Fruit fly (Drosophila melanogaster): ENCODE measurements around the gene Sfp24F.

Sfp24F gene

dm6 chr2L:4440881-4441737, 751 bp downstream of the Sfp24F start, which contains the start of gene CG15431 (continued):
- TF ChIP-seq zf30C (GFP tag; optimal IDR thresholded peaks at IDR 0.05) (peak; percentile 67), gsb (GFP tag; IDR thresholded peaks at IDR 0.05) (peak; percentile 29; the same call in 1 of the 2 replicates), ap (GFP tag; IDR thresholded peaks at IDR 0.05) (no peak), CG9876 (GFP tag; optimal IDR thresholded peaks at IDR 0.05) (no peak), bab2 (GFP tag; optimal IDR thresholded peaks at IDR 0.05) (peak; percentile 33), CG7839 (tag; optimal IDR thresholded peaks at IDR 0.05) (peak; percentile 61), CG14441 (GFP tag; IDR thresholded peaks at IDR 0.05) (peak; percentile 60), CG7928 (GFP tag; optimal IDR thresholded peaks at IDR 0.05) (no peak), E2f1 (GFP tag; IDR thresholded peaks at IDR 0.05) (peak; percentile 60), CG11093 (GFP tag; IDR thresholded peaks at IDR 0.05) (0 out of 3 replicates have a peak, but pooled peaks have one; percentile 21), NFAT (GFP tag; IDR thresholded peaks at IDR 0.05) (peak; percentile 49), CG16779 (GFP tag; IDR thresholded peaks at IDR 0.05) (0 out of 2 replicates have a peak, but pooled peaks have one; percentile 63), salm (tag; optimal IDR thresholded peaks at IDR 0.05) (peak; percentile 32), CG4282 (GFP tag; optimal IDR thresholded peaks at IDR 0.05) (no peak), Scr (GFP tag; IDR thresholded peaks at IDR 0.05; ENCODE audit: partially characterized antibody) (no peak), scrt (GFP tag; optimal IDR thresholded peaks at IDR 0.05) (peak; percentile 55), CG15269 (tag; optimal IDR thresholded peaks at IDR 0.05) (peak; percentile 65), HLH54F (GFP tag; optimal IDR thresholded peaks at IDR 0.05) (peak; percentile 46), row (GFP tag; IDR thresholded peaks at IDR 0.05) (peak; percentile 71), Doc2 (GFP tag; IDR thresholded peaks at IDR 0.05) (no peak), dm (GFP tag; optimal IDR thresholded peaks at IDR 0.05) (no peak), Mrtf (GFP tag; IDR thresholded peaks at IDR 0.05) (peak; percentile 67; the same call in 1 of the 3 replicates), pros (GFP tag; optimal IDR thresholded peaks at IDR 0.05) (no peak), sisA (GFP tag; IDR thresholded peaks at IDR 0.05) (peak; percentile 59), C15 (GFP tag; IDR thresholded peaks at IDR 0.05) (peak; percentile 46; the same call in 1 of the 3 replicates), MBD-R2 (GFP tag; IDR thresholded peaks at IDR 0.05) (peak; percentile 35; the same call in 1 of the 2 replicates), CG12155 (GFP tag; optimal IDR thresholded peaks at IDR 0.05) (no peak), jing (GFP tag; optimal IDR thresholded peaks at IDR 0.05) (peak; percentile 11), pho (GFP tag; optimal IDR thresholded peaks at IDR 0.05) (peak; percentile 3), fd96Cb (tag; optimal IDR thresholded peaks at IDR 0.05) (peak; percentile 25), CG5245 (GFP tag; optimal IDR thresholded peaks at IDR 0.05) (peak; percentile 14), bcd (GFP tag; optimal IDR thresholded peaks at IDR 0.05) (peak; percentile 58), Elba2 (GFP tag; optimal IDR thresholded peaks at IDR 0.05) (no peak), corto (GFP tag; optimal IDR thresholded peaks at IDR 0.05) (no peak), CG13775 (GFP tag; optimal IDR thresholded peaks at IDR 0.05) (peak; percentile 36), CG4328 (GFP tag; optimal IDR thresholded peaks at IDR 0.05) (peak; percentile 10), CG3281 (GFP tag; optimal IDR thresholded peaks at IDR 0.05) (peak; percentile 69), CG12104 (GFP tag; optimal IDR thresholded peaks at IDR 0.05) (peak; percentile 29), az2 (GFP tag; optimal IDR thresholded peaks at IDR 0.05) (peak; percentile 52), CG11456 (GFP tag; IDR thresholded peaks at IDR 0.05) (peak; percentile 72), CG1603 (tag; optimal IDR thresholded peaks at IDR 0.05) (peak; percentile 27), hth (optimal IDR thresholded peaks at IDR 0.05) (no peak), ftz-f1 (GFP tag; optimal IDR thresholded peaks at IDR 0.05) (peak; percentile 5), zfh1 (GFP tag; IDR thresholded peaks at IDR 0.05) (peak; percentile 40; the same call in 1 of the 3 replicates), CG8290 (GFP tag; optimal IDR thresholded peaks at IDR 0.05) (no peak), CG8290 (tag; optimal IDR thresholded peaks at IDR 0.05) (no peak), Taf1 (GFP tag; IDR thresholded peaks at IDR 0.05) (peak; percentile 46; the same call in 1 of the 2 replicates), Ets65A (GFP tag) (peak; percentile 71), CG3995 (GFP tag; optimal IDR thresholded peaks at IDR 0.05) (no peak), E2f2 (GFP tag; IDR thresholded peaks at IDR 0.05) (peak; percentile 48), CG4854 (GFP tag; optimal IDR thresholded peaks at IDR 0.05) (peak; percentile 41)

Measured in whole organism, embryonic.